Worm (Caenorhabditis elegans) whole organism, late embryonic: ENCODE measurements around the gene orc-2.

Experiments
- C08G9.2 ChIP-seq: sonication (generic microtip); optimal IDR thresholded peaks from 2 replicates; lab custom pipeline; 2016; ENCODE audit warnings: mild to moderate bottlenecking, missing genetic modification characterization, moderate library complexity, missing compliant biosample characterization
- F13H6.1 ChIP-seq: sonication (generic microtip); optimal IDR thresholded peaks from 2 replicates; lab custom pipeline; 2016; ENCODE audit warnings: missing genetic modification characterization, missing compliant biosample characterization
- K02D7.2 ChIP-seq: sonication (generic microtip); optimal IDR thresholded peaks from 2 replicates; lab custom pipeline; 2017; ENCODE audit warnings: mild to moderate bottlenecking, missing genetic modification characterization, missing compliant biosample characterization
- K09A11.1 ChIP-seq: sonication (generic microtip); optimal IDR thresholded peaks from 2 replicates; lab custom pipeline; 2017; ENCODE audit warnings: antibody characterized with exemption, mild to moderate bottlenecking, missing genetic modification characterization, missing compliant biosample characterization; ENCODE audit not compliant: insufficient read depth
- T23F11.4 ChIP-seq: fragments of 200-800 bp; sonication (Bioruptor generic); optimal IDR thresholded peaks from 2 replicates; lab custom pipeline; 2018; ENCODE audit warnings: mild to moderate bottlenecking, missing genetic modification characterization, missing compliant biosample characterization
- Y22D7AL.16 ChIP-seq: sonication (generic microtip); optimal IDR thresholded peaks from 2 replicates; lab custom pipeline; 2016; ENCODE audit warnings: missing genetic modification characterization, missing compliant biosample characterization
- ahr-1 ChIP-seq: sonication (generic microtip); optimal IDR thresholded peaks from 2 replicates; lab custom pipeline; 2016; ENCODE audit warnings: missing genetic modification characterization, missing compliant biosample characterization
- ama-1 ChIP-seq: fragments of 150-350 bp; optimal IDR thresholded peaks from 2 replicates; lab custom pipeline; 2014
- ceh-14 ChIP-seq: sonication (generic microtip); optimal IDR thresholded peaks from 2 replicates; lab custom pipeline; 2016; ENCODE audit warnings: missing genotype, missing genetic modification characterization, missing compliant biosample characterization
- ceh-18 ChIP-seq: sonication (generic microtip); optimal IDR thresholded peaks from 2 replicates; lab custom pipeline; 2016; ENCODE audit warnings: missing genetic modification characterization, missing compliant biosample characterization
- ceh-19 ChIP-seq: fragments of 200-800 bp; sonication (Bioruptor generic); optimal IDR thresholded peaks from 2 replicates; lab custom pipeline; 2018; ENCODE audit warnings: mild to moderate bottlenecking, missing genetic modification characterization, missing compliant biosample characterization
- ceh-2 ChIP-seq: sonication (generic microtip); optimal IDR thresholded peaks from 2 replicates; lab custom pipeline; 2016; ENCODE audit warnings: missing genotype, missing genetic modification characterization, missing compliant biosample characterization
- ceh-24 ChIP-seq: sonication (generic microtip); optimal IDR thresholded peaks from 2 replicates; lab custom pipeline; 2016; ENCODE audit warnings: mild to moderate bottlenecking, missing genetic modification characterization, missing compliant biosample characterization
- ceh-30 ChIP-seq: fragments of 150-350 bp; optimal IDR thresholded peaks from 2 replicates; lab custom pipeline; 2014; ENCODE audit warnings: missing biosample characterization, missing genetic modification characterization
- ceh-34 ChIP-seq: sonication (generic microtip); optimal IDR thresholded peaks from 2 replicates; lab custom pipeline; 2016; ENCODE audit warnings: mild to moderate bottlenecking, missing genetic modification characterization, missing compliant biosample characterization
- ceh-6 ChIP-seq: fragments of 200-800 bp; sonication (Bioruptor generic); optimal IDR thresholded peaks from 2 replicates; lab custom pipeline; 2018; ENCODE audit warnings: mild to moderate bottlenecking, missing genetic modification characterization, missing compliant biosample characterization
- ceh-9 ChIP-seq: sonication (generic microtip); optimal IDR thresholded peaks from 2 replicates; lab custom pipeline; 2016; ENCODE audit warnings: mild to moderate bottlenecking, missing genetic modification characterization, inconsistent platforms, missing compliant biosample characterization
- che-1 ChIP-seq: sonication (generic microtip); optimal IDR thresholded peaks from 2 replicates; lab custom pipeline; 2016; ENCODE audit warnings: mild to moderate bottlenecking, missing genetic modification characterization, missing compliant biosample characterization
- dmd-4 ChIP-seq: sonication (generic microtip); optimal IDR thresholded peaks from 2 replicates; lab custom pipeline; 2016; ENCODE audit warnings: borderline replicate concordance, missing genetic modification characterization, missing compliant biosample characterization
- dve-1 ChIP-seq: sonication (generic microtip); optimal IDR thresholded peaks from 2 replicates; lab custom pipeline; 2017; ENCODE audit warnings: antibody characterized with exemption, mild to moderate bottlenecking, missing genetic modification characterization, missing compliant biosample characterization
- elt-4 ChIP-seq: sonication (generic microtip); optimal IDR thresholded peaks from 2 replicates; lab custom pipeline; 2016; ENCODE audit warnings: missing genetic modification characterization, missing compliant biosample characterization
- ets-4 ChIP-seq: sonication (generic microtip); optimal IDR thresholded peaks from 2 replicates; lab custom pipeline; 2016; ENCODE audit warnings: missing genetic modification characterization, missing compliant biosample characterization
- eyg-1 ChIP-seq: sonication (generic microtip); optimal IDR thresholded peaks from 2 replicates; lab custom pipeline; 2016; ENCODE audit warnings: missing genotype, missing genetic modification characterization, missing compliant biosample characterization
- fkh-10 ChIP-seq: fragments of 150-350 bp; optimal IDR thresholded peaks from 2 replicates; lab custom pipeline; 2014; ENCODE audit warnings: missing biosample characterization, missing genetic modification reagents, missing genetic modification characterization
- hlh-13 ChIP-seq: fragments of 200-800 bp; sonication (Bioruptor generic); optimal IDR thresholded peaks from 2 replicates; lab custom pipeline; 2018; ENCODE audit warnings: mild to moderate bottlenecking, missing genetic modification characterization, missing compliant biosample characterization
- hlh-30 ChIP-seq: sonication (generic microtip); optimal IDR thresholded peaks from 2 replicates; lab custom pipeline; 2017; ENCODE audit warnings: antibody characterized with exemption, missing genetic modification characterization, missing compliant biosample characterization; ENCODE audit not compliant: insufficient read depth
- hlh-6 ChIP-seq: sonication (generic microtip); optimal IDR thresholded peaks from 2 replicates; lab custom pipeline; 2016; ENCODE audit warnings: missing genotype, missing genetic modification characterization, missing compliant biosample characterization
- hlh-8 ChIP-seq: sonication (generic microtip); optimal IDR thresholded peaks from 2 replicates; lab custom pipeline; 2016; ENCODE audit warnings: missing genotype, missing genetic modification characterization, missing compliant biosample characterization
- lim-6 ChIP-seq: sonication (generic microtip); optimal IDR thresholded peaks from 2 replicates; lab custom pipeline; 2016; ENCODE audit warnings: missing genetic modification characterization, missing compliant biosample characterization
- lin-11 ChIP-seq: fragments of 200-800 bp; sonication (Bioruptor generic); optimal IDR thresholded peaks from 2 replicates; lab custom pipeline; 2018; ENCODE audit warnings: mild to moderate bottlenecking, missing genetic modification characterization, missing compliant biosample characterization
- madf-2 ChIP-seq: sonication (generic microtip); optimal IDR thresholded peaks from 2 replicates; lab custom pipeline; 2017; ENCODE audit warnings: missing genetic modification characterization, missing compliant biosample characterization
- mec-3 ChIP-seq: sonication (generic microtip); optimal IDR thresholded peaks from 2 replicates; lab custom pipeline; 2016; ENCODE audit warnings: borderline replicate concordance, missing genetic modification characterization, missing compliant biosample characterization
- nfya-1 ChIP-seq: sonication (generic microtip); optimal IDR thresholded peaks from 2 replicates; lab custom pipeline; 2017; ENCODE audit warnings: missing genetic modification characterization, mild to moderate bottlenecking, missing compliant biosample characterization, antibody characterized with exemption, moderate library complexity
- nhr-11 ChIP-seq: fragments of 150-350 bp; optimal IDR thresholded peaks from 2 replicates; lab custom pipeline; 2014; ENCODE audit warnings: missing biosample characterization, missing genetic modification characterization
- npax-4 ChIP-seq: sonication (generic microtip); optimal IDR thresholded peaks from 2 replicates; lab custom pipeline; 2016; ENCODE audit warnings: missing genetic modification characterization, missing compliant biosample characterization
- odd-2 ChIP-seq: sonication (generic microtip); optimal IDR thresholded peaks from 2 replicates; lab custom pipeline; 2017; ENCODE audit warnings: antibody characterized with exemption, mild to moderate bottlenecking, missing genetic modification characterization, missing compliant biosample characterization
- pag-3 ChIP-seq: sonication (generic microtip); optimal IDR thresholded peaks from 2 replicates; lab custom pipeline; 2016; ENCODE audit warnings: missing compliant biosample characterization, missing genetic modification characterization, borderline replicate concordance
- pat-9 ChIP-seq: fragments of 200-800 bp; sonication (Bioruptor generic); optimal IDR thresholded peaks from 2 replicates; lab custom pipeline; 2018; ENCODE audit warnings: mild to moderate bottlenecking, missing genetic modification characterization, moderate library complexity, missing compliant biosample characterization
- pax-1 ChIP-seq: fragments of 150-350 bp; optimal IDR thresholded peaks from 2 replicates; lab custom pipeline; 2014; ENCODE audit warnings: missing biosample characterization, missing genetic modification characterization
- pha-2 ChIP-seq: sonication (generic microtip); optimal IDR thresholded peaks from 2 replicates; lab custom pipeline; 2017; ENCODE audit warnings: mild to moderate bottlenecking, missing genetic modification characterization, missing compliant biosample characterization
- pha-4 ChIP-seq: fragments of 150-350 bp; optimal IDR thresholded peaks from 2 replicates; lab custom pipeline; 2018; ENCODE audit warnings: missing biosample characterization, missing genetic modification reagents, missing genetic modification characterization
- pros-1 ChIP-seq: fragments of 150-350 bp; optimal IDR thresholded peaks from 2 replicates; lab custom pipeline; 2014; ENCODE audit warnings: missing biosample characterization, missing genetic modification reagents, missing genetic modification characterization
- rnt-1 ChIP-seq: sonication (generic microtip); optimal IDR thresholded peaks from 2 replicates; lab custom pipeline; 2016; ENCODE audit warnings: missing genetic modification characterization, missing compliant biosample characterization
- sdc-2 ChIP-seq: sonication (generic microtip); optimal IDR thresholded peaks from 2 replicates; lab custom pipeline; 2016; ENCODE audit warnings: missing genotype, missing genetic modification characterization, missing compliant biosample characterization
- sox-4 ChIP-seq: sonication (generic microtip); optimal IDR thresholded peaks from 2 replicates; lab custom pipeline; 2017; ENCODE audit warnings: mild to moderate bottlenecking, missing genetic modification characterization, inconsistent platforms, missing compliant biosample characterization
- syd-9 ChIP-seq: sonication (generic microtip); optimal IDR thresholded peaks from 2 replicates; lab custom pipeline; 2016; ENCODE audit warnings: mild to moderate bottlenecking, missing genetic modification characterization, moderate library complexity, missing compliant biosample characterization
- unc-3 ChIP-seq, 2 experiments: fragments of 200-800 bp in 1 of 2; sonication (Bioruptor generic) in 1 of 2; sonication (generic microtip) in 1 of 2; conservative IDR thresholded peaks in 1 of 2; optimal IDR thresholded peaks in 1 of 2; 2 replicates each; pipeline versions ENCODE4 v1.3.6 to Lab custom; 2016 to 2022; ENCODE audit warnings: missing compliant biosample characterization in 2 of 2, missing genetic modification characterization in 2 of 2, missing genetic modification reagents in 1 of 2
- unc-42 ChIP-seq: sonication (generic microtip); optimal IDR thresholded peaks from 2 replicates; lab custom pipeline; 2016; ENCODE audit warnings: missing genotype, missing genetic modification characterization, missing compliant biosample characterization
- unc-55 ChIP-seq: sonication (generic microtip); optimal IDR thresholded peaks from 2 replicates; lab custom pipeline; 2017; ENCODE audit warnings: missing biosample characterization, missing genetic modification reagents, missing genetic modification characterization
- unc-86 ChIP-seq: sonication (generic microtip); optimal IDR thresholded peaks from 2 replicates; lab custom pipeline; 2016; ENCODE audit warnings: missing genetic modification characterization, missing compliant biosample characterization
- zip-5 ChIP-seq: sonication (generic microtip); optimal IDR thresholded peaks from 2 replicates; lab custom pipeline; 2016; ENCODE audit warnings: missing genetic modification characterization, missing compliant biosample characterization

Gene orc-2

ce11 chrII:10868670-10869246, 5.0 kb upstream of the orc-2 start, which contains the start of the genes gmps-1 and cap-2 (continued):
- TF ChIP-seq ceh-14 (tag; lab: Kevin White, UChicago) (peak; percentile 40), npax-4 (tag; lab: Kevin White, UChicago) (no peak), ceh-9 (tag; lab: Kevin White, UChicago) (no peak), lim-6 (no peak), sdc-2 (tag; lab: Kevin White, UChicago) (no peak), ceh-6 (GFP tag; lab: Kevin White, UChicago) (no peak), ceh-2 (tag; lab: Kevin White, UChicago) (peak; percentile 2), T23F11.4 (GFP tag; lab: Kevin White, UChicago) (no peak), unc-55 (peak; percentile 1), ceh-34 (peak; percentile 71), pha-2 (tag; lab: Kevin White, UChicago) (peak; percentile 10), fkh-10 (no peak), F13H6.1 (tag; lab: Kevin White, UChicago) (no peak), pros-1 (no peak), mec-3 (tag; lab: Kevin White, UChicago) (no peak), nfya-1 (peak; percentile 95), zip-5 (tag; lab: Kevin White, UChicago) (no peak), nhr-11 (tag; lab: Kevin White, UChicago) (no peak), pax-1 (tag; lab: Kevin White, UChicago) (peak; percentile 56), madf-2 (tag; lab: Kevin White, UChicago) (no peak), hlh-8 (peak; percentile 19), ahr-1 (no peak), pag-3 (tag; lab: Kevin White, UChicago) (no peak), pat-9 (peak; percentile 9), sox-4 (tag; lab: Kevin White, UChicago) (no peak), ceh-30 (no peak), ama-1 (lab: Kevin White, UChicago) (no peak), pha-4 (tag; lab: Kevin White, UChicago) (no peak), odd-2 (tag; lab: Kevin White, UChicago) (no peak), Y22D7AL.16 (no peak), K02D7.2 (tag; lab: Kevin White, UChicago) (no peak), ceh-18 (tag; lab: Kevin White, UChicago) (peak; percentile 76), hlh-6 (no peak), rnt-1 (tag; lab: Kevin White, UChicago) (peak; percentile 29), syd-9 (tag; lab: Kevin White, UChicago) (no peak), unc-86 (tag; lab: Kevin White, UChicago) (peak; percentile 30), C08G9.2 (tag; lab: Kevin White, UChicago) (peak; percentile 47), hlh-13 (GFP tag; lab: Kevin White, UChicago) (no peak), ets-4 (tag; lab: Kevin White, UChicago) (peak; percentile 22), ceh-19 (GFP tag; lab: Kevin White, UChicago) (no peak), lin-11 (tag; lab: Kevin White, UChicago) (peak; percentile 6), elt-4 (tag; lab: Kevin White, UChicago) (no peak), ceh-24 (tag; lab: Kevin White, UChicago) (no peak)

- no peak for TF ChIP-seq che-1 (tag; lab: Kevin White, UChicago)
- no peak for TF ChIP-seq ceh-24 (tag; lab: Kevin White, UChicago)
- TF ChIP-seq unc-3 (GFP tag; conservative IDR thresholded peaks at IDR 0.05; lab: Robert Waterston, UW): no peak
- TF ChIP-seq unc-3 (tag; optimal IDR thresholded peaks at IDR 0.05; lab: Kevin White, UChicago): no peak
- no peak for TF ChIP-seq C08G9.2 (tag; lab: Kevin White, UChicago)
- no peak for TF ChIP-seq hlh-30 (tag; lab: Kevin White, UChicago)
- TF ChIP-seq hlh-13 (GFP tag; lab: Kevin White, UChicago): no peak
- TF ChIP-seq sox-4 (tag; lab: Kevin White, UChicago): no peak
- TF ChIP-seq hlh-8: no peak
- no peak for TF ChIP-seq dve-1 (tag; lab: Kevin White, UChicago)
- no peak for TF ChIP-seq K09A11.1 (tag; lab: Kevin White, UChicago)
- TF ChIP-seq dmd-4 (tag; lab: Kevin White, UChicago): no peak
- TF ChIP-seq hlh-6: no peak
- TF ChIP-seq fkh-10: no peak
- no peak for TF ChIP-seq ceh-34
- TF ChIP-seq unc-42 (tag; lab: Kevin White, UChicago): no peak
- TF ChIP-seq eyg-1 (tag; lab: Kevin White, UChicago): no peak
- no peak for TF ChIP-seq syd-9 (tag; lab: Kevin White, UChicago)
Measured at ce11 chrII:10870698-10871097, 3.0 kb upstream of the orc-2 start.
